Worm (Caenorhabditis elegans) whole organism, early embryonic: ENCODE data around the gene mec-15.

Experiments
- B0310.2 ChIP-seq: sonication (generic microtip); optimal IDR thresholded peaks from 2 replicates; lab custom pipeline; 2016; ENCODE audit warnings: mild to moderate bottlenecking, missing genetic modification characterization, missing compliant biosample characterization
- F13C5.2 ChIP-seq: sonication (generic microtip); optimal IDR thresholded peaks from 2 replicates; lab custom pipeline; 2017; ENCODE audit warnings: mild to moderate bottlenecking, missing genetic modification characterization, inconsistent platforms, missing compliant biosample characterization
- aly-1 ChIP-seq: sonication (generic microtip); optimal IDR thresholded peaks from 2 replicates; lab custom pipeline; 2016; ENCODE audit warnings: missing genetic modification characterization, missing compliant biosample characterization
- ama-1 ChIP-seq: fragments of 150-350 bp; optimal IDR thresholded peaks from 2 replicates; lab custom pipeline; 2014
- ceh-13 ChIP-seq: fragments of 200-800 bp; sonication (Bioruptor generic); optimal IDR thresholded peaks from 2 replicates; lab custom pipeline; 2018; ENCODE audit warnings: mild to moderate bottlenecking, missing genetic modification characterization, missing compliant biosample characterization
- ceh-36 ChIP-seq: sonication (generic microtip); optimal IDR thresholded peaks from 2 replicates; lab custom pipeline; 2016; ENCODE audit warnings: missing genetic modification characterization, inconsistent platforms, missing compliant biosample characterization
- ets-7 ChIP-seq: sonication (generic microtip); optimal IDR thresholded peaks from 2 replicates; lab custom pipeline; 2016; ENCODE audit warnings: missing genotype, missing genetic modification characterization, missing compliant biosample characterization
- flt-1 ChIP-seq: fragments of 200-800 bp; sonication (Bioruptor generic); IDR thresholded peaks from 2 replicates; pipeline ENCODE4 v1.3.6; 2022; ENCODE audit warnings: missing genetic modification characterization, missing compliant biosample characterization
- hmbx-1 ChIP-seq: sonication (generic microtip); optimal IDR thresholded peaks from 2 replicates; lab custom pipeline; 2016; ENCODE audit warnings: mild to moderate bottlenecking, missing genetic modification characterization, missing compliant biosample characterization
- hmg-4 ChIP-seq: fragments of 200-800 bp; sonication (Bioruptor generic); optimal IDR thresholded peaks from 2 replicates; lab custom pipeline; 2018; ENCODE audit warnings: mild to moderate bottlenecking, missing genetic modification characterization, missing compliant biosample characterization
- hnd-1 ChIP-seq: sonication (generic microtip); optimal IDR thresholded peaks from 2 replicates; lab custom pipeline; 2016; ENCODE audit warnings: missing genetic modification characterization, missing compliant biosample characterization
- pes-1 ChIP-seq: fragments of 200-800 bp; sonication (Bioruptor generic); IDR thresholded peaks from 2 replicates; pipeline ENCODE4 v1.3.6; 2022; ENCODE audit warnings: missing genetic modification reagents, missing genetic modification characterization, missing compliant biosample characterization
- scrt-1 ChIP-seq: fragments of 200-800 bp; sonication (Bioruptor generic); IDR thresholded peaks from 2 replicates; pipeline ENCODE4 v1.3.6; 2022; ENCODE audit warnings: missing genetic modification characterization, missing compliant biosample characterization
- sea-1 ChIP-seq: fragments of 200-800 bp; sonication (Bioruptor generic); conservative IDR thresholded peaks from 2 replicates; pipeline ENCODE4 v1.3.6; 2022; ENCODE audit warnings: missing genetic modification characterization, missing compliant biosample characterization
- tbx-11 ChIP-seq: fragments of 200-800 bp; sonication (Bioruptor generic); IDR thresholded peaks from 2 replicates; pipeline ENCODE4 v1.3.6; 2022; ENCODE audit warnings: missing genetic modification characterization, missing compliant biosample characterization
- tbx-37 ChIP-seq: fragments of 200-800 bp; sonication (Bioruptor generic); conservative IDR thresholded peaks from 2 replicates; pipeline ENCODE4 v1.3.6; 2022; ENCODE audit warnings: missing genetic modification reagents, missing genetic modification characterization, missing compliant biosample characterization
- tra-4 ChIP-seq: sonication (generic microtip); optimal IDR thresholded peaks from 2 replicates; lab custom pipeline; 2017; ENCODE audit warnings: missing genetic modification characterization, missing compliant biosample characterization

Gene mec-15

DNA sequence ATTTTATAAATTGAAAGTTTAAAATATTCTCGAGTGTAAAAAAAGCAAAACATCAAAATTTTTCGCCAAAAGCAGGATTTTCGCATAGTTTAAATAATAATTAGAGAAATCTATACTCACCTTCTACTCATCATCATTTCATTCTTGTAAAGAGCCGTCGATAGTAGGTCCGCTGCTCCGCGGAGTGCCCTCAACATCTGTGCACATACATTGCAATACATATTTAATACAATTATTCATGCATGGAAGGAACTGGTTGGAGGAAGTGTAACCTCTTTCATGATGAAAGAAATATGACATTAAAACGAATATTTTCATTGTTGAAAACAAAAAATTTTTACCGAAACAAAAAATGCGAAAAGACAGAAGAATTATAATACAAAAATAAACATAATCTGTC, 2.8 kb upstream of the mec-15 start, which contains the start of gene mrps-14:
Gene mrps-14, minus strand, starts transcription at position 197 of the 400 bp plus-strand sequence.
- TF ChIP-seq hmbx-1 (tag; lab: Kevin White, UChicago) (no peak), sea-1 (no peak), hmg-4 (GFP tag; lab: Kevin White, UChicago) (no peak), tbx-37 (GFP tag; lab: Robert Waterston, UW) (no peak), tra-4 (tag; lab: Kevin White, UChicago) (no peak), ceh-36 (tag; lab: Kevin White, UChicago) (no peak), B0310.2 (tag; lab: Kevin White, UChicago) (no peak), tbx-11 (GFP tag; lab: Robert Waterston, UW) (no peak), hnd-1 (tag; lab: Kevin White, UChicago) (no peak), F13C5.2 (tag; lab: Kevin White, UChicago) (no peak), ama-1 (lab: Kevin White, UChicago) (no peak)

DNA sequence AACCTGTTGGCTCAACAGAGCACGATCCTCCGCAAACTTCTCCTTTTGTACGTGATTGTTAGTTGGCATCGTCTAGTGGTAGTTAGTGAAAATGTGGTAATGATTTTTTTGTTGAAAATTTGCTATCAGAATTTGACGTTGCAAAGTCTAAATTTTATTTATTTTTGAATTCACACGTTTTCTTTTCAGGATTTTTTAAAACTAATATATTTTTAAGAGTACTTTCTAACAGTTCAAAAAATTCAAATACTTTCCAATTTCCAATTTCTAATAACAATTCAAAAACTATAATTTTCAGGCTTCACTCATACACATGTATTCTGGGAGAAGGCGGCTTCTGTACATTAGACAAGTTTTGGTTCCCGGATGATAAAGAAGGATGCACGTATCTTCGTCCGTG, 5.1 kb downstream of the mec-15 start, which contains the start of gene ubxn-5:
Gene ubxn-5, minus strand, starts transcription at position 101 of the 400 bp plus-strand sequence.
- TF ChIP-seq tbx-11 (GFP tag; lab: Robert Waterston, UW) (no peak), flt-1 (GFP tag; lab: Robert Waterston, UW) (no peak), ama-1 (lab: Kevin White, UChicago) (no peak), ceh-13 (GFP tag; lab: Kevin White, UChicago) (no peak), hmbx-1 (tag; lab: Kevin White, UChicago) (no peak), scrt-1 (GFP tag; lab: Robert Waterston, UW) (no peak), F13C5.2 (tag; lab: Kevin White, UChicago) (no peak), ets-7 (tag; lab: Kevin White, UChicago) (no peak), tbx-37 (GFP tag; lab: Robert Waterston, UW) (no peak), B0310.2 (tag; lab: Kevin White, UChicago) (no peak), hnd-1 (tag; lab: Kevin White, UChicago) (no peak), tra-4 (tag; lab: Kevin White, UChicago) (no peak), sea-1 (no peak), hmg-4 (GFP tag; lab: Kevin White, UChicago) (no peak), pes-1 (GFP tag; lab: Robert Waterston, UW) (no peak), aly-1 (tag; lab: Kevin White, UChicago) (no peak)

DNA sequence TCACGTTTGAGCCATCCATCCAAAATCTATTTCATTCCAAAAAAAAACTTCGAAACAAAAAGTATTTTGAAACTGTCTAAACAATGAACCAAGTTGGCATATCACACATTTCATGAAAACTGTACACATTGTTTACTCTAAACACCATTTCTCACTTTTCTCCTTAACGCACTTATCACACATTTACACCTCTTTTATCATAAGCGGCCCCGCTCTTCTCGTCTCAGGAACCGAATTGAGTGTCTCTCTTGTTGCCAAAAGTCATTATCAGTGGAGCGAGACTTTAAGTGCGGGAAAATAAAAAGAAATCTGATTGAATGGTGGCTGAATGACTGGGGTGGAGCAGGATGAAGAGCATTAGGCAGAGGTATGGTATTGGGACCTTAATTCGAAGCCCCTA, 7.6 kb downstream of the mec-15 start:
- TF ChIP-seq ceh-13 (GFP tag; lab: Kevin White, UChicago) (no peak), ets-7 (tag; lab: Kevin White, UChicago) (no peak), hnd-1 (tag; lab: Kevin White, UChicago) (no peak), ama-1 (lab: Kevin White, UChicago) (no peak)

DNA sequence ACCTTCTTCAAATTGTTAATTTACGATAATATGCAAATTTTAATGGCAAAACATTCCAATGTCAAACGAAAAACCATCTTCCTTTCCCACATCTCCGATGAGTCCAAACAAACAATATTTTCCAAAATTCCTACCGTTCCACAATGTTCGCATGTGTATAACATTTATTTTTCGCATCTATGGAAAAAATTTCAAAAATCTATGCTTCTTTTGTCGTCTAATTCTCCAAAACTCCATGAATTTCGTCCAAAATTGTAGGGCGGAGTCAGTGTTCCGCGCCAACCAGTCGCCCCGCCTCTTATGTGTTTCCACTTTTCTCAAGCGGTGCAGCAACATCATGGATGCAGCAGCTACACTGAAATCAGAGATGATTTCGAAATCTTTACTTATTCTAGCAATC, 8.5 kb downstream of the mec-15 start, which contains the start of gene T01E8.8:
Gene T01E8.8, plus strand, starts transcription at position 301 of the 400 bp plus-strand sequence.
- TF ChIP-seq hnd-1 (tag; lab: Kevin White, UChicago) (no peak), tra-4 (tag; lab: Kevin White, UChicago) (no peak), ama-1 (lab: Kevin White, UChicago) (no peak), tbx-11 (GFP tag; lab: Robert Waterston, UW) (no peak), ets-7 (tag; lab: Kevin White, UChicago) (no peak), tbx-37 (GFP tag; lab: Robert Waterston, UW) (no peak)

DNA sequence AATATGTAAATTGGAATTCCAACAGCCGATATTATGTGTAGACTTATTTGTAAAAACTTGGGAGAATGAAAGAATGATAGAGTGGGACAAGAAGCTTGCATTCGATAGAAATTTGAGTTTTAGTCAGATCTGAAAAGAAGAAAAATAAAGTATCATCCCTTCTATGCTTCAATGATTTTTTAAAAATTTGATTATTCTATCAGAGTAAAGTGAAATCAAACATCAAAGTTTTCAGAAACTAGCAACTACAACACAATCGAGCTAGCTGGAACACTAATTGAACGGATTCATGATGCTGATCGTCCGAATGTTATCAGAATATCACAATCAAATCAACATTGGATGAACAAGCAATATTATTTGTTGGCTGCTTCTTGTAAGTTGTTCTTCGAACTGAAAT, 12.5 kb downstream of the mec-15 start, which contains the start of gene srh-135:
Gene srh-135, minus strand, starts transcription at position 101 of the 400 bp plus-strand sequence.
- TF ChIP-seq hmg-4 (GFP tag; lab: Kevin White, UChicago), result no peak
- no peak for TF ChIP-seq ceh-36 (tag; lab: Kevin White, UChicago)
- no peak for TF ChIP-seq scrt-1 (GFP tag; lab: Robert Waterston, UW)
- TF ChIP-seq ets-7 (tag; lab: Kevin White, UChicago), result no peak
- TF ChIP-seq tbx-11 (GFP tag; lab: Robert Waterston, UW), result no peak
- no peak for TF ChIP-seq tra-4 (tag; lab: Kevin White, UChicago)
- no peak for TF ChIP-seq aly-1 (tag; lab: Kevin White, UChicago)
- no peak for TF ChIP-seq ceh-13 (GFP tag; lab: Kevin White, UChicago)
- no peak for TF ChIP-seq hmbx-1 (tag; lab: Kevin White, UChicago)
- no peak for TF ChIP-seq F13C5.2 (tag; lab: Kevin White, UChicago)

DNA sequence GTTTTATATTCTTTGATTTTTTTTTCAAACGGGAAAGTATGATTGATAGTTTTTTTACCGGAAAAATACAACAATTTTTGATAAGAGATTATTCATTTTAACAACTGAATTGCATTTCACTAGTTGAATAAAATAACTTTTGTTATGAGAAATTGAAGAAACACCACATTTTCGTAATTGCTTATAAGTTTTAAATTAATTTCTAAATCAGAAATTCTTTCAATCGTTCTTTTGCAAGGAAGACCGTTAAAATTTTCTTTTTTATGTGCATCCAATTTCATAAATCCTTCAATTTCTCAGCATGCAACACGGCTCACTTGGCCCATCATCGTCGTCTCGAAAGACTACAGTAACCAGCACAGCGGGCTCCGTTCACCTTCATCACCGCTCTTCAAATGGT, 16.9 kb downstream of the mec-15 start, which contains the start of gene plc-3:
Gene plc-3, plus strand, starts transcription at position 301 of the 400 bp plus-strand sequence.
- TF ChIP-seq ceh-13 (GFP tag; lab: Kevin White, UChicago) (no peak), tra-4 (tag; lab: Kevin White, UChicago) (no peak), F13C5.2 (tag; lab: Kevin White, UChicago) (no peak), ama-1 (lab: Kevin White, UChicago) (no peak), hmg-4 (GFP tag; lab: Kevin White, UChicago) (no peak), hnd-1 (tag; lab: Kevin White, UChicago) (no peak), B0310.2 (tag; lab: Kevin White, UChicago) (no peak), ets-7 (tag; lab: Kevin White, UChicago) (no peak), aly-1 (tag; lab: Kevin White, UChicago) (no peak), ceh-36 (tag; lab: Kevin White, UChicago) (no peak), scrt-1 (GFP tag; lab: Robert Waterston, UW) (no peak), tbx-11 (GFP tag; lab: Robert Waterston, UW) (no peak), hmbx-1 (tag; lab: Kevin White, UChicago) (no peak), tbx-37 (GFP tag; lab: Robert Waterston, UW) (no peak)

DNA sequence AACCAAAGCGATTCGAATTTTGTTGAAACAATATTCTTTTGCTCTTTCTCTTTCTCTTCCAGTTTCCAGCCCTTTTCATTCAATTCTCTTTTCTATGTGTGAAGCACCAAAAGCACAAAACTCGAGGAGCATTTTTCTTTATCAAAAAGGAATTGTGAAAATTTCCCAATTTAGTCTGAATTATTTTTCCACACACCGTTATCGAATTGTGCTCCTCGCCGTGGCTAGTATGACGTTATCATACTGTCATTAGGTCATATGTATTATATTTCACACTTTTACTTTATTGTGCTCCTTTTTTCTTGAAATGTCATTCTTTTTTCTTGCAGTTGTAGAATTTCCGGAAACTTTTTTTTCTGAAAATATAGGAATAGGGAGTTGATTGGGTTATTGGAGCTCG, 17.9 kb downstream of the mec-15 start:
- TF ChIP-seq hmbx-1 (tag; lab: Kevin White, UChicago) (no peak), flt-1 (GFP tag; lab: Robert Waterston, UW) (no peak), tbx-11 (GFP tag; lab: Robert Waterston, UW) (no peak), ceh-13 (GFP tag; lab: Kevin White, UChicago) (no peak), ets-7 (tag; lab: Kevin White, UChicago) (no peak), hnd-1 (tag; lab: Kevin White, UChicago) (no peak), tra-4 (tag; lab: Kevin White, UChicago) (no peak), scrt-1 (GFP tag; lab: Robert Waterston, UW) (no peak)
